Worm (Caenorhabditis elegans): ENCODE data around the gene F21A3.3.

F21A3.3 gene

ce11 chrV:15568381-15568780 lies 50.9 kb downstream of the F21A3.3 start:
- TF ChIP-seq ama-1 (optimal IDR thresholded peaks at IDR 0.05) (peak; percentile 13), lir-3 (tag; optimal IDR thresholded peaks at IDR 0.05; ENCODE audit: poor library complexity) (peak; percentile 3), ztf-4 (tag; optimal IDR thresholded peaks at IDR 0.05) (no peak), efl-1 (optimal IDR thresholded peaks at IDR 0.05) (no peak), efl-1 (GFP tag; optimal IDR thresholded peaks at IDR 0.05 in 1 of 2) (peak in 1 of 2 experiments; percentile 88), nhr-19 (GFP tag; conservative IDR thresholded peaks at IDR 0.05) (no peak)
